Fruit fly (Drosophila melanogaster): ENCODE measurements around the gene Prx6a.
A peak's percentile ranks its signal among the peaks of the same experiment; 100 is the strongest.

Gene Prx6a

DNA sequence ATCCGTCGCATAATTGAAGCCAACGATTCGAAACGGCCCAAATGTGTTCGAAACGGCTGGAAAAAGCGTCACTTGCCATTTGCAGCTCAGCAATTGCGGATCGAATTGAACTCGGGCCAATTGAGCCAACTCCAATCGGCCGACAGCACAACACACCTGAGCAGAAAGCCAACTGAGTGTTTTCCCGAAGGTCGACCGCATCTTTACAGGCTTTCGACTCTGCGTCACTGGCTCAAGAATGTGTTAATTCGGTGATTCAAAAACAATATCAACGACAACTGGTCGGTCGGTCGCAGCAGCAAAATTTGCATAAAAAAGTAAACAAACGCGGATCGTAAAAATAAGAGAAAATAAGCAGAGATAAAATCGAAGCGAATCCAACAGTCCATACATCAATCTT lies 37.7 kb downstream of the Prx6a start:
- TF ChIP-seq h (GFP tag; optimal IDR thresholded peaks at IDR 0.05) = no peak
- TF ChIP-seq Myc (optimal IDR thresholded peaks at IDR 0.05) = no peak
- no peak for TF ChIP-seq tai (GFP tag; optimal IDR thresholded peaks at IDR 0.05)
- TF ChIP-seq sage (GFP tag; optimal IDR thresholded peaks at IDR 0.05) = no peak
- TF ChIP-seq GATAd (GFP tag; optimal IDR thresholded peaks at IDR 0.05) = no peak
- no peak for TF ChIP-seq Hr83 (GFP tag; optimal IDR thresholded peaks at IDR 0.05; ENCODE audit: poor library complexity, severe bottlenecking)
- no peak for TF ChIP-seq foxo (GFP tag; optimal IDR thresholded peaks at IDR 0.05)
- no peak for TF ChIP-seq dmrt93B (GFP tag; optimal IDR thresholded peaks at IDR 0.05)
- no peak for TF ChIP-seq jim (GFP tag; optimal IDR thresholded peaks at IDR 0.05)
- no peak for TF ChIP-seq Vsx2 (GFP tag; optimal IDR thresholded peaks at IDR 0.05; ENCODE audit: partially characterized antibody)
- TF ChIP-seq OdsH (GFP tag; optimal IDR thresholded peaks at IDR 0.05) = no peak
- TF ChIP-seq Hr78 (GFP tag; optimal IDR thresholded peaks at IDR 0.05) = no peak
- TF ChIP-seq HLH106 (tag; optimal IDR thresholded peaks at IDR 0.05) = no peak

DNA sequence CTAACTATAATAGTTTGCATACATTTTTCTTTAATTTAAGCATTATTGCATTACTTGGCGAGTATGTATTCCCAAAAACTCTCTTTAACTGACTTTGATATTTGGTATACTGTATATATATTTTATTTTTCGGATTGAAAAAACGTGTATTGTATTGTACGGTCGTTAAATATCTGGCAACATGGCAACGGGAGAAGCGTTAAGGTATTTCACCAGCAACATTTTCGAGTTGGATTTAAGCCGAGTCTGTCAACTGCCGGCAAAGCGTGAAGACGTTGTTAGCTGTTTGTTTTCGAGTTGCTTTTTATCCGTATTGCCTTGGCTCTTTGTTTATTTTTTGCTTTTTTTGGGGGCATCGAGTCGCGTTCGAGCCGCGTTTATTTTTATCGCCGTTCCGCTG lies 38.2 kb downstream of the Prx6a start, which contains the start of gene CG2975:
Gene CG2975 (plus strand): TSS at position 275 of the 400 bp plus-strand sequence.
- TF ChIP-seq dsf (GFP tag; optimal IDR thresholded peaks at IDR 0.05; ENCODE audit: borderline replicate concordance) (no peak), jim (GFP tag; optimal IDR thresholded peaks at IDR 0.05) (no peak), Rel (GFP tag; optimal IDR thresholded peaks at IDR 0.05) (no peak), Rel (tag; optimal IDR thresholded peaks at IDR 0.05) (no peak), tai (GFP tag; optimal IDR thresholded peaks at IDR 0.05) (no peak), Dif (GFP tag; optimal IDR thresholded peaks at IDR 0.05; ENCODE audit: partially characterized antibody) (no peak), Vsx2 (GFP tag; optimal IDR thresholded peaks at IDR 0.05; ENCODE audit: partially characterized antibody) (no peak), OdsH (GFP tag; optimal IDR thresholded peaks at IDR 0.05) (no peak), Hnf4 (GFP tag; optimal IDR thresholded peaks at IDR 0.05) (no peak), sv (GFP tag; optimal IDR thresholded peaks at IDR 0.05) (no peak), Hr83 (GFP tag; optimal IDR thresholded peaks at IDR 0.05; ENCODE audit: poor library complexity, severe bottlenecking) (no peak), Abd-B (GFP tag; optimal IDR thresholded peaks at IDR 0.05) (no peak), Mio (GFP tag; optimal IDR thresholded peaks at IDR 0.05) (no peak), Hr78 (GFP tag; optimal IDR thresholded peaks at IDR 0.05) (no peak)

DNA sequence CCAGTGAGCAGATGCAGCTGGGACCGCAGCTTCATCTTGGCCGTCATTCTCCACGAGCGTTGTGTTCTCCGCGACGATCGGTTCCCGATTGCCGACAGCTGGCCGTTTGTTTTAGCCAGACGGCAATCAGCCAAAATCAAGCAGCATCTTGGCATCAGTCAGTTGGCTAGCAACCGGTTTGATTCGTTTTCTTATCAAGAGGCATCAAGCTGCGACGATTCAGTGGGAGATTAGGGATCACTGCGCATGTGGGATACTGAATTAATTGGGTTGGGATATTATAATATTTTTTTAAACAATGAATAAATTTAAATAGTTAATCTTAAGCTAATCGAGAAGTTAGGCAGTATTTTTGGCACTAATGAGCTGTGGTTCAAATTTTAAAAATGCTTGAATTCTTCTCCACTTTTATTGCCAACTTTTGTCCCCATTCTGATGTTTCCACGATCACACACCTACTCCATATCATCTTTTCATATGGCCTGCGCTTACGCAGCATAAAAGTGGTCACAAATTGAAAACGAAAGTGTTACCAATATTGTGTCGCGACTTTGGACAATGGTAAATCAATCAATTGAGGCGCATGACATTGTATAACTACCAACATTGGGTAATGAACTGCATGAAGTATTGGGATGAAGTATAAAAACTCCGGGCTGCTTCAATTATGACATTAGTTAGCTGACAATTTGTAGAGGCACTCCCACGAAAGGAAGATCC lies 40.1 kb downstream of the Prx6a start, which contains the start of the genes CG3119 and Cpr23B:
Gene CG3119 (minus strand): TSS at position 92 of the 720 bp plus-strand sequence.
Gene Cpr23B (plus strand): TSS at position 670 of the 720 bp plus-strand sequence.
- TF ChIP-seq h (GFP tag; optimal IDR thresholded peaks at IDR 0.05) (no peak), foxo (GFP tag; optimal IDR thresholded peaks at IDR 0.05) (no peak), CG32264 (GFP tag; optimal IDR thresholded peaks at IDR 0.05) (no peak), Dif (GFP tag; optimal IDR thresholded peaks at IDR 0.05; ENCODE audit: partially characterized antibody) (no peak), Hr83 (GFP tag; optimal IDR thresholded peaks at IDR 0.05; ENCODE audit: poor library complexity, severe bottlenecking) (no peak)

DNA sequence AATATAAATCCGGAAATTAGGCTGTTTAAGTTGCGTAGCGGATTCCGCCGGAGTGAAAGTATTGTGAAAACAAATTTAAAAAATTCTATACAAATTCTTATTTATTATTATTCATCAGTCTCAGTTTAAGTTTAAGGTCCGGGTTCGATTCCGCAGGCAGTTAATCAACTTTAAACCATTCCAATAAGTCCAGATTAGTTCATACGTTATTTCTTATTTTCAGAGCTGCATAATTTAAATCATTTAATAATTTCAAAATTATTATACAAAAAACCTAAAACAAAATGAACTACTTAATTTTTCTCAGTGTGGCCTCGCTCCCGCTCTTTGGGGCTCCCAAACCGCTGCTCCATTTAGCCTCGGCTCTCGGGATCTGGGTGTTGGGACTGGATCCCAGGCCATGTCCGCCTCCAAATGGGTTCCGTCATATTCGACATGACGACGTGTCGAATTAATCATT lies 47.7 kb downstream of the Prx6a start:
- TF ChIP-seq dmrt93B (GFP tag; optimal IDR thresholded peaks at IDR 0.05) (peak; percentile 89), tai (GFP tag; optimal IDR thresholded peaks at IDR 0.05) (peak; percentile 70), Mio (GFP tag; optimal IDR thresholded peaks at IDR 0.05) (no peak), Sp1 (GFP tag; optimal IDR thresholded peaks at IDR 0.05) (peak; percentile 95), Dfd (GFP tag; optimal IDR thresholded peaks at IDR 0.05) (no peak), Hr83 (GFP tag; optimal IDR thresholded peaks at IDR 0.05; ENCODE audit: poor library complexity, severe bottlenecking) (no peak), brk (GFP tag; optimal IDR thresholded peaks at IDR 0.05) (peak; percentile 72), Hnf4 (GFP tag; optimal IDR thresholded peaks at IDR 0.05) (peak; percentile 70), Abd-B (GFP tag; optimal IDR thresholded peaks at IDR 0.05) (no peak), GATAd (GFP tag; optimal IDR thresholded peaks at IDR 0.05) (peak; percentile 3), fru (GFP tag; optimal IDR thresholded peaks at IDR 0.05) (peak; percentile 88), Rel (GFP tag; optimal IDR thresholded peaks at IDR 0.05) (peak; percentile 7), Rel (tag; optimal IDR thresholded peaks at IDR 0.05) (peak; percentile 37), HLH106 (tag; optimal IDR thresholded peaks at IDR 0.05) (peak; percentile 91), br (GFP tag; optimal IDR thresholded peaks at IDR 0.05) (peak; percentile 83), ey (GFP tag; optimal IDR thresholded peaks at IDR 0.05) (peak; percentile 72), OdsH (GFP tag; optimal IDR thresholded peaks at IDR 0.05) (peak; percentile 89), foxo (GFP tag; optimal IDR thresholded peaks at IDR 0.05) (peak in 1 of 2 experiments; percentile 93), sv (GFP tag; optimal IDR thresholded peaks at IDR 0.05) (peak; percentile 86), woc (GFP tag; optimal IDR thresholded peaks at IDR 0.05) (peak; percentile 76), usp (GFP tag; optimal IDR thresholded peaks at IDR 0.05) (no peak), CG32264 (GFP tag; optimal IDR thresholded peaks at IDR 0.05) (no peak), Jra (GFP tag; optimal IDR thresholded peaks at IDR 0.05) (no peak), CG9705 (GFP tag; optimal IDR thresholded peaks at IDR 0.05) (peak; percentile 77), psq (GFP tag; optimal IDR thresholded peaks at IDR 0.05) (peak; percentile 56), dsf (GFP tag; optimal IDR thresholded peaks at IDR 0.05; ENCODE audit: borderline replicate concordance) (peak; percentile 17), rgr (GFP tag; optimal IDR thresholded peaks at IDR 0.05) (peak; percentile 81), CrebA (GFP tag; optimal IDR thresholded peaks at IDR 0.05; ENCODE audit: borderline replicate concordance) (peak; percentile 4), h (GFP tag; optimal IDR thresholded peaks at IDR 0.05) (peak; percentile 83), sage (GFP tag; optimal IDR thresholded peaks at IDR 0.05) (peak; percentile 69)

All from whole organism, wandering third instar larva.